Fruit fly (Drosophila melanogaster): Measurements from ENCODE around the gene bib.

DNA sequence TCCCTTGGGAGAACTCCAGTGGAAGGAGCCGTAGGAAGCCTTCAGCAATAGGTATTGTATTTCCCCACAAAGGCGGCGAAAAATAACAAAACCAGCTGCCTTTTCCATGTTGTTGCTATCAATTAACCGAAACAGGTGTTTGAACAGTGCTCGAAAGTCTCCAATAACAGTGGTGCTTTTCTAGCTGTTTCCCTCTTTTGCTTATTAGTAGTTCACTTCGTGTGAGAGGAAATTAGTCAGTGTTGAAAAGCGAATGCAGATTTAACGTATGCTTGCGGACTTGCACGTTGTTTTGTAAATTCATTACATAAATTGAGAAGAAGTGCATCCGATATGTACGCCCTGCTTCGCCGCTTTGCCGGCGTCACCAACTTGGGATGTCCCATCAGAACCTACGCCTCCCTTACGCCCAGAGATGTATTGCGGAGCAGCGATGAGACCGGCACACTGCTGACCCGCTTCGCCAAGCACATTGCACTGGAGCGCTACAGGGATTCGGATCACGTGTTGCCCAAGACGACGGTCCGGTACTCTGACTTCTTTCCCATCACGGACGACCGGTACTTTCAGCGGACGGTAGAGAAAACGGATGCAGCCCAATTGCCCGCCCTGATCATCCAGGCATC is 45.7 kb upstream of the bib start, which contains the start of the genes Datp and CG4619:
- TF ChIP-seq CG8478 (optimal IDR thresholded peaks at IDR 0.05) (no peak), CTCF (optimal IDR thresholded peaks at IDR 0.05) (no peak)

Measured in S2 (cell line).